Fruit fly (Drosophila melanogaster): ENCODE results near the gene Bin1.

The Bin1 gene

DNA sequence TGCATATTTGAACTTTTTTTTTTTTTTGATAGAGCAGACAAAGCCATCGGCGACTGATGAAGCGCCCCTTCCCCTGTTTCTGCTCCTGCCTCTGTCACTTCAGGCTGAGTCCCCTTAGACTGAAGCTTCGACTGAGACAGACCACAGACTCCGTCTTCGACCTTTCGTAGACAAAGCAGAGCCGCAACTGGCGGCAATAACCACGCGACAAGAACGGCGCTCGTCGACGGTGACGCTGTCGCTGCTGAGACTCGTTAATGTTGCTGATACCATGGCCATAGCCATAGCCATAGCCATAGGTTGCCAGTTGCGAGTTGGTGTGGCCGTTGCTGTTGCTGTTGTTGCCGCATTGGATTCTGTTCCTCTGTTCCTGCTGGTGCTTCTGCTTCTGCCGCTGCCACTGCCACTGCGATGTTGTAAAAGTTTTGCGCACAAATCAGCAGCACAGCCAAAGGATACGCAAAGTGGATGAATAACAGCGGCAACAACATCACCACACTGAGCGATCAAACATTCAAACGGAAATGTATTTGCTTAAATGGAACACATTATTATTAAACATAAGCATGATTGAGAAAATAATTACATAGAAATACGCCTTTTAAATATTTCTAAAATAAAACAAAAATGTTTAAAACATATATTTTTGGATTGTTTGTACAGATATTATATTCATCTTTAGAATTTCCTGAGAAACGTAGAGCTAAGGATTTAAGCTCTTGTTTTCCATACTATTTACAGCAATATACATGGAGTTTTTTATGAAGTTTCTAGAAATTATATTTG, 34.1 kb upstream of the Bin1 start (continued):
- TF ChIP-seq GATAd (GFP tag; optimal IDR thresholded peaks at IDR 0.05): no peak

DNA sequence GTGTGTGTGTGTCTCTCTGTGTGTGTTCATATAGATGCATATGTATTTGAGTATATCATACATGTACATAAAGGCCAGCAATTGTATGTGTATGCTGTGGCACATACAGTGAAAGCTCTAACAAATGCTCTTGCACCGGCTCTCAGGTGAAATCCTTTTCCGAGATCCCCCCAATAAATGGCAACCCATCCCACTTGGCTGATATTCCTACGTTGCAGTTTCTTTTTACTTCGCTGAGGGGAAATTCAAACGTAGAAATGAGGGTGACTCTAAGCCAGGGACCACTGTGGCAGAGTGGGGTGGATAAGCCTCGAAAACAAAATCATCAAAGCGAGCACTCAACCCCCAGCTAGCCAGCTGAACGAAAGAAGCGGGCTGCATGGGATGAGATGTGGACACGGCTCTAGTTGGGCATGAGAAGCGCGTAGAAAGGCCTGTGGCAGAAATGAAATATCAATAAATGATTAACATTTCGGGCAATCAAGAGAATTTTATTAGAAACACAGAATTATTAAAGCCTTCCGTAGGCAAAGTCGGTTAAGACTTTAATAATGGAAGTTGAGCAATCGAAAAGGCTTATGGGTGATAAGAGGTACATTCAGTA, 33.0 kb upstream of the Bin1 start:
- TF ChIP-seq jim (GFP tag; optimal IDR thresholded peaks at IDR 0.05) (peak; percentile 34), dl (GFP tag; optimal IDR thresholded peaks at IDR 0.05; ENCODE audit: insufficient read depth in 1 of 2, partially characterized antibody in 2 of 2) (no peak), h (GFP tag; optimal IDR thresholded peaks at IDR 0.05) (peak; percentile 99), CG32264 (GFP tag; optimal IDR thresholded peaks at IDR 0.05) (peak; percentile 98), pan (optimal IDR thresholded peaks at IDR 0.05) (no peak), lola (GFP tag; optimal IDR thresholded peaks at IDR 0.05) (no peak), Jra (GFP tag; optimal IDR thresholded peaks at IDR 0.05) (peak; percentile 92), sage (GFP tag; optimal IDR thresholded peaks at IDR 0.05) (peak; percentile 95), dmrt93B (GFP tag; optimal IDR thresholded peaks at IDR 0.05) (peak; percentile 92), foxo (GFP tag; optimal IDR thresholded peaks at IDR 0.05) (peak; percentile 88 to 97), HLH106 (tag; optimal IDR thresholded peaks at IDR 0.05) (peak; percentile 97), GATAd (GFP tag; optimal IDR thresholded peaks at IDR 0.05) (peak; percentile 89), Hr83 (GFP tag; optimal IDR thresholded peaks at IDR 0.05; ENCODE audit: poor library complexity, severe bottlenecking) (peak; percentile 80), Rel (GFP tag; optimal IDR thresholded peaks at IDR 0.05) (peak; percentile 86), Rel (tag; optimal IDR thresholded peaks at IDR 0.05) (peak; percentile 85), fru (GFP tag; optimal IDR thresholded peaks at IDR 0.05) (peak; percentile 97), psq (GFP tag; optimal IDR thresholded peaks at IDR 0.05) (peak; percentile 83), Sp1 (GFP tag; optimal IDR thresholded peaks at IDR 0.05) (peak; percentile 94), ey (GFP tag; optimal IDR thresholded peaks at IDR 0.05) (peak; percentile 98), usp (GFP tag; optimal IDR thresholded peaks at IDR 0.05) (no peak), dsf (GFP tag; optimal IDR thresholded peaks at IDR 0.05; ENCODE audit: borderline replicate concordance) (peak; percentile 81), OdsH (GFP tag; optimal IDR thresholded peaks at IDR 0.05) (peak; percentile 95), woc (GFP tag; optimal IDR thresholded peaks at IDR 0.05) (peak; percentile 98), CG9705 (GFP tag; optimal IDR thresholded peaks at IDR 0.05) (peak; percentile 87), CrebA (GFP tag; optimal IDR thresholded peaks at IDR 0.05; ENCODE audit: borderline replicate concordance) (peak; percentile 91), Dfd (GFP tag; optimal IDR thresholded peaks at IDR 0.05) (no peak), Hnf4 (GFP tag; optimal IDR thresholded peaks at IDR 0.05) (peak; percentile 97), br (GFP tag; optimal IDR thresholded peaks at IDR 0.05) (peak; percentile 97), Dif (GFP tag; optimal IDR thresholded peaks at IDR 0.05; ENCODE audit: partially characterized antibody) (no peak), rgr (GFP tag; optimal IDR thresholded peaks at IDR 0.05) (peak; percentile 92), Vsx2 (GFP tag; optimal IDR thresholded peaks at IDR 0.05; ENCODE audit: partially characterized antibody) (no peak), sv (GFP tag; optimal IDR thresholded peaks at IDR 0.05) (peak; percentile 98), Abd-B (GFP tag; optimal IDR thresholded peaks at IDR 0.05) (no peak), Myc (optimal IDR thresholded peaks at IDR 0.05) (no peak), brk (GFP tag; optimal IDR thresholded peaks at IDR 0.05) (peak; percentile 94), Hr78 (GFP tag; optimal IDR thresholded peaks at IDR 0.05) (no peak), tai (GFP tag; optimal IDR thresholded peaks at IDR 0.05) (peak; percentile 95), N (GFP tag; optimal IDR thresholded peaks at IDR 0.05) (no peak), Mio (GFP tag; optimal IDR thresholded peaks at IDR 0.05) (peak; percentile 93)

Measured in whole organism, wandering third instar larva.